Worm (Caenorhabditis elegans) whole organism, mixed stage, embryonic: ENCODE results near the gene F52H2.1.
A peak's percentile ranks its signal among the peaks of the same experiment; 100 is the strongest.

Source experiments
- bed-3 ChIP-seq: fragments of 200-800 bp; sonication (Bioruptor generic); optimal IDR thresholded peaks from 3 replicates; lab custom pipeline; 2018; ENCODE audit warnings: mild to moderate bottlenecking, missing genetic modification characterization, moderate library complexity, missing compliant biosample characterization
- blmp-1 ChIP-seq: fragments of 150-350 bp; optimal IDR thresholded peaks from 2 replicates; lab custom pipeline; 2014; ENCODE audit warnings: missing biosample characterization, missing genetic modification characterization
- ceh-39 ChIP-seq: fragments of 150-350 bp; optimal IDR thresholded peaks from 2 replicates; lab custom pipeline; 2014; ENCODE audit warnings: missing biosample characterization, missing genetic modification characterization
- ceh-43 ChIP-seq: fragments of 200-800 bp; sonication (Bioruptor generic); optimal IDR thresholded peaks from 2 replicates; lab custom pipeline; 2018; ENCODE audit warnings: mild to moderate bottlenecking, missing genetic modification characterization, moderate library complexity, missing compliant biosample characterization
- ceh-83 ChIP-seq: fragments of 200-800 bp; sonication (Bioruptor generic); optimal IDR thresholded peaks from 2 replicates; lab custom pipeline; 2018; ENCODE audit warnings: mild to moderate bottlenecking, missing genetic modification characterization, missing compliant biosample characterization
- ces-1 ChIP-seq: fragments of 150-350 bp; optimal IDR thresholded peaks from 2 replicates; lab custom pipeline; 2014; ENCODE audit warnings: missing biosample characterization, missing genetic modification reagents, missing genetic modification characterization
- cnd-1 ChIP-seq: fragments of 200-800 bp; sonication (Bioruptor generic); optimal IDR thresholded peaks from 2 replicates; lab custom pipeline; 2018; ENCODE audit warnings: mild to moderate bottlenecking, missing genetic modification characterization, missing compliant biosample characterization
- drap-1 ChIP-seq: fragments of 200-800 bp; sonication (Bioruptor generic); optimal IDR thresholded peaks from 3 replicates; lab custom pipeline; 2018; ENCODE audit warnings: mild to moderate bottlenecking, missing genetic modification characterization, missing compliant biosample characterization
- elt-1 ChIP-seq: sonication (generic microtip); optimal IDR thresholded peaks from 2 replicates; lab custom pipeline; 2017; ENCODE audit warnings: missing genetic modification characterization, mild to moderate bottlenecking, missing compliant biosample characterization, antibody characterized with exemption, moderate library complexity, borderline replicate concordance; ENCODE audit not compliant: insufficient read depth
- elt-3 ChIP-seq: fragments of 150-350 bp; optimal IDR thresholded peaks from 2 replicates; lab custom pipeline; 2014; ENCODE audit warnings: missing biosample characterization, missing genetic modification characterization
- flh-1 ChIP-seq: fragments of 200-800 bp; sonication (Bioruptor generic); optimal IDR thresholded peaks from 2 replicates; lab custom pipeline; 2018; ENCODE audit warnings: mild to moderate bottlenecking, missing genetic modification characterization, moderate library complexity, missing compliant biosample characterization
- ham-2 ChIP-seq: fragments of 200-800 bp; sonication (Bioruptor generic); optimal IDR thresholded peaks from 2 replicates; lab custom pipeline; 2018; ENCODE audit warnings: mild to moderate bottlenecking, missing genetic modification characterization, missing compliant biosample characterization
- hlh-1 ChIP-seq: fragments of 150-350 bp; optimal IDR thresholded peaks from 2 replicates; lab custom pipeline; 2014; ENCODE audit warnings: missing biosample characterization, missing genetic modification reagents, missing genetic modification characterization
- lin-13 ChIP-seq: fragments of 150-350 bp; optimal IDR thresholded peaks from 2 replicates; lab custom pipeline; 2014; ENCODE audit warnings: missing biosample characterization, missing genetic modification characterization
- lin-32 ChIP-seq: fragments of 200-800 bp; sonication (Bioruptor generic); optimal IDR thresholded peaks from 2 replicates; lab custom pipeline; 2018; ENCODE audit warnings: mild to moderate bottlenecking, missing genetic modification characterization, missing compliant biosample characterization
- lsy-2 ChIP-seq: fragments of 150-350 bp; optimal IDR thresholded peaks from 2 replicates; lab custom pipeline; 2014; ENCODE audit warnings: missing biosample characterization, missing genetic modification characterization
- mab-5 ChIP-seq: fragments of 150-350 bp; optimal IDR thresholded peaks from 2 replicates; lab custom pipeline; 2014; ENCODE audit warnings: missing biosample characterization, missing genetic modification characterization
- mep-1 ChIP-seq: fragments of 150-350 bp; optimal IDR thresholded peaks from 2 replicates; lab custom pipeline; 2017; ENCODE audit warnings: missing biosample characterization, missing genetic modification reagents, missing genetic modification characterization, inconsistent platforms
- nhr-12 ChIP-seq: fragments of 150-350 bp; optimal IDR thresholded peaks from 2 replicates; lab custom pipeline; 2014; ENCODE audit warnings: missing biosample characterization, missing genetic modification characterization
- nhr-2 ChIP-seq: fragments of 150-350 bp; optimal IDR thresholded peaks from 2 replicates; lab custom pipeline; 2014; ENCODE audit warnings: missing biosample characterization, missing genetic modification characterization
- nhr-237 ChIP-seq: fragments of 150-350 bp; optimal IDR thresholded peaks from 2 replicates; lab custom pipeline; 2014; ENCODE audit warnings: missing biosample characterization, missing genetic modification characterization
- nhr-28 ChIP-seq: fragments of 150-350 bp; optimal IDR thresholded peaks from 2 replicates; lab custom pipeline; 2014; ENCODE audit warnings: missing biosample characterization, missing genetic modification characterization
- nhr-76 ChIP-seq: sonication (generic microtip); optimal IDR thresholded peaks from 2 replicates; lab custom pipeline; 2017; ENCODE audit warnings: missing biosample characterization, missing genetic modification characterization
- sem-2 ChIP-seq: fragments of 200-800 bp; sonication (Bioruptor generic); optimal IDR thresholded peaks from 2 replicates; lab custom pipeline; 2018; ENCODE audit warnings: mild to moderate bottlenecking, missing genetic modification characterization, missing compliant biosample characterization
- snpc-4 ChIP-seq: fragments of 150-350 bp; optimal IDR thresholded peaks from 2 replicates; lab custom pipeline; 2014; ENCODE audit warnings: missing biosample characterization, missing genetic modification characterization
- sptf-1 ChIP-seq: sonication (generic microtip); optimal IDR thresholded peaks from 2 replicates; lab custom pipeline; 2017; ENCODE audit warnings: mild to moderate bottlenecking, missing genetic modification characterization, moderate library complexity, missing compliant biosample characterization
- tbx-8 ChIP-seq: fragments of 200-800 bp; sonication (Bioruptor generic); optimal IDR thresholded peaks from 2 replicates; lab custom pipeline; 2018; ENCODE audit warnings: mild to moderate bottlenecking, missing genetic modification characterization, moderate library complexity, missing compliant biosample characterization
- unc-120 ChIP-seq: sonication (generic microtip); optimal IDR thresholded peaks from 2 replicates; lab custom pipeline; 2017; ENCODE audit warnings: missing genetic modification characterization, missing compliant biosample characterization; ENCODE audit not compliant: poor library complexity, severe bottlenecking
- unc-39 ChIP-seq: fragments of 150-350 bp; optimal IDR thresholded peaks from 2 replicates; lab custom pipeline; 2014; ENCODE audit warnings: missing biosample characterization, missing genetic modification characterization
- unc-62 ChIP-seq: fragments of 150-350 bp; optimal IDR thresholded peaks from 2 replicates; lab custom pipeline; 2014; ENCODE audit warnings: missing biosample characterization, missing genetic modification reagents, missing genetic modification characterization
- ztf-11 ChIP-seq: fragments of 150-350 bp; optimal IDR thresholded peaks from 2 replicates; lab custom pipeline; 2014; ENCODE audit warnings: missing biosample characterization, missing genetic modification characterization

The F52H2.1 gene

DNA sequence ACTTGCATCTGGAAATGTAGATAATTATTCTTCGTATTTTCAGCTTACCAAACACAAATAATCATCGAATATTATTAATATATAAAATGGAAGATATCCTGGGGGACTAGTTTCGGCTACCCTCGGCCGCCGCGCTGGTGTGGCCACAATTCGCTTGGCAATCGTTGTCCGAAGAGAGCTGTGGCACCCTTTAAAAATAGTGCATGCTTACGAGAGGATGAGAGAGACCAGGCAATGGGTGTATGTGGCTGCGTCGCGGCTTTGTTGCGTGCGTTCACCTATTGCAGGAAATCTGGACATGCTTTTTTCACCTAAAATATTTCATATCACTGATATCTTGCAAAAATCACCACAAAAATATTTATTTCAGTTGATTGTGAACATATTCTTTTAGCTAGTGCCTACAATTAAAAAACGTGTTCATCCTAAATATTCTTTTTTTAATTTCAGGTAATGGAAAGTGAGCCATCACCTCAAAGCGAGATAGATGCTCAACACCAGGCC, at the start of gene F52H2.1, which contains the start of gene ccd-5:
F52H2.1 (plus strand) TSS at position 454 of the 504 bp plus-strand sequence.
ccd-5 (minus strand) TSS at position 8 of the 504 bp plus-strand sequence.
- TF ChIP-seq hlh-1 (tag; lab: Kevin White, UChicago) (no peak), tbx-8 (no peak), unc-39 (tag; lab: Kevin White, UChicago) (no peak), ham-2 (no peak), ces-1 (GFP tag; lab: Kevin White, UChicago) (no peak), nhr-12 (tag; lab: Kevin White, UChicago) (no peak), sptf-1 (tag; lab: Kevin White, UChicago) (no peak), elt-1 (tag; lab: Kevin White, UChicago) (no peak), nhr-237 (tag; lab: Kevin White, UChicago) (no peak), ceh-39 (tag; lab: Kevin White, UChicago) (no peak), nhr-2 (tag; lab: Kevin White, UChicago) (no peak), nhr-28 (tag; lab: Kevin White, UChicago) (no peak), nhr-76 (no peak), cnd-1 (tag; lab: Kevin White, UChicago) (no peak), lin-13 (tag; lab: Kevin White, UChicago) (no peak), mab-5 (tag; lab: Kevin White, UChicago) (no peak)

DNA sequence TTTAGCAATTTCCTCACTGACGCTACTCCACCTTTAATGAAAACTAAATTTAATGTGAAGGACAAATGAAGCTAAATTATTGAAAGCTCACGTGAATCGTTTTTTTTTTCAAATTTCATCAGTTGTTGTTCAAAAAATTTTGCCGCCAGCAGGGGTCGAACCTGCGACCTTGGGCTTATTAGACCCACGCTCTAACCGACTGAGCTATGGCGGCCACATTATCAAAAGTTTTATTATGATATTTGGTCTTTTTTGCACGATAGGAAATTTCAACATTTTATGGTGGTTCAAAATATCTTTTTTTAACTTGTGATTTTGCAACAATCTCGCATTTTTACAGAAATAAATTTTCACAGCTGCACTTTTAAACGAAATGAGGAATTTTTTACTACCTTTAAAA, 46.8 kb upstream of the F52H2.1 start:
- TF ChIP-seq tbx-8: no peak
- no peak for TF ChIP-seq bed-3 (GFP tag; lab: Kevin White, UChicago)
- no peak for TF ChIP-seq sptf-1 (tag; lab: Kevin White, UChicago)
- TF ChIP-seq ceh-83 (GFP tag; lab: Kevin White, UChicago): no peak
- no peak for TF ChIP-seq ztf-11 (tag; lab: Kevin White, UChicago)
- no peak for TF ChIP-seq cnd-1 (tag; lab: Kevin White, UChicago)
- TF ChIP-seq elt-1 (tag; lab: Kevin White, UChicago): no peak
- no peak for TF ChIP-seq flh-1
- no peak for TF ChIP-seq nhr-76
- no peak for TF ChIP-seq mep-1 (tag; lab: Kevin White, UChicago)
- TF ChIP-seq ceh-39 (tag; lab: Kevin White, UChicago): no peak
- TF ChIP-seq drap-1: no peak
- TF ChIP-seq ces-1 (GFP tag; lab: Kevin White, UChicago): no peak
- no peak for TF ChIP-seq snpc-4 (tag; lab: Kevin White, UChicago)
- TF ChIP-seq nhr-2 (tag; lab: Kevin White, UChicago): no peak
- no peak for TF ChIP-seq lin-13 (tag; lab: Kevin White, UChicago)
- no peak for TF ChIP-seq lsy-2 (tag; lab: Kevin White, UChicago)
- TF ChIP-seq ceh-43: no peak

DNA sequence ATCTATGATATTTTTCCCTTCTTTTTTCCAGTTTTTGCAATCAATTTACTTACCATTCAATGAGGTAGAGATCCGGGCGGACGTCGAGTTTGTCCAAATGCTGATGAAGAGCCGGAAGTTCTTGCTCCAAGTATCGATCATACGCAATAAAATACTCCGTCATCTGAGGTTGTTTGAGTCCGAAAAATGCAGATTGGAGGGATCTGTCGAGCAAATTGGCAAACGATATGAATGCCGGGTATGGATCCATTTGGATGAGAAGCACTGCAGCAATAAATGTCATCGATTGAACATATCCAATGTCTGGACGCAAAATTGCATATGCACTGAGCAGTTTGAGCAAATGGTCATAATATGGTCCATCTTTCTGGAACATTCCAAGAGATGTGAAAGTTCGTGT, 45.7 kb upstream of the F52H2.1 start:
- TF ChIP-seq hlh-1 (tag; lab: Kevin White, UChicago) (no peak), snpc-4 (tag; lab: Kevin White, UChicago) (no peak), elt-3 (no peak), mep-1 (tag; lab: Kevin White, UChicago) (no peak), lsy-2 (tag; lab: Kevin White, UChicago) (no peak), blmp-1 (no peak), mab-5 (tag; lab: Kevin White, UChicago) (no peak), cnd-1 (tag; lab: Kevin White, UChicago) (no peak)

ce11 chrX:2527877-2528276, 45.0 kb upstream of the F52H2.1 start:
- TF ChIP-seq cnd-1 (tag; lab: Kevin White, UChicago): peak; percentile 8
- TF ChIP-seq ztf-11 (tag; lab: Kevin White, UChicago): no peak
- no peak for TF ChIP-seq lin-32
- TF ChIP-seq tbx-8: no peak
- TF ChIP-seq unc-62 (GFP tag; lab: Kevin White, UChicago): no peak
- no peak for TF ChIP-seq bed-3 (GFP tag; lab: Kevin White, UChicago)
- no peak for TF ChIP-seq ceh-83 (GFP tag; lab: Kevin White, UChicago)
- TF ChIP-seq blmp-1: no peak
- TF ChIP-seq ham-2: no peak
- no peak for TF ChIP-seq elt-1 (tag; lab: Kevin White, UChicago)
- TF ChIP-seq elt-3: no peak
- no peak for TF ChIP-seq sem-2
- no peak for TF ChIP-seq flh-1
- TF ChIP-seq lin-13 (tag; lab: Kevin White, UChicago): no peak
- peak; percentile 37 for TF ChIP-seq unc-120 (tag; lab: Kevin White, UChicago)
- TF ChIP-seq sptf-1 (tag; lab: Kevin White, UChicago): peak; percentile 45
- TF ChIP-seq hlh-1 (tag; lab: Kevin White, UChicago): no peak
